Fruit fly (Drosophila melanogaster): ENCODE results near the gene Atg3.

DNA sequence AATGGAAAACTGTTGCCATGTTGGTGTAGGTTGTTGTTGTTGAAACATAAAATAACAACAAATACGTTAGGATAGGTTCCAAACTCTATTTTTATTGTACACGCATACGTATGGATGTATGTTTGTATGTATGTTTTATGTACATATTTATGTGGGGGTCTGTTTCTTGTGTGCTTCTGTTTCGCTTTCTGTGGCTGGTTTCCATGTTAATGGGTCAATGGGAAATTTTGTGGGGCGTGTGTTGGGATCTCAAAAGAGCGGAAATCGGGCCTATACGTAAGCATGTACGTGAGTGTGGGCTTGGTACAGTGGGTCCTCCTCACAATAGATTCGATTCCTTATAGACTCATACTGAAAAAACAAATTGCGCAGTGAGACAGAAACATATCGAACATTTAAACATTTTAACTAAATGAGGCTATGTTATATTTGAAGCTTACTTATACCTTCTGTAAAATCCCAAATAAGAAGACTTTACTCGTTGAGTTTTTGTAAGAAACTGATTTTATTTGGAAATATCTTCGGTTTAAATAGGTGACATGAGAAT lies 23.6 kb downstream of the Atg3 start:
- TF ChIP-seq CG9797 (GFP tag; optimal IDR thresholded peaks at IDR 0.05) (no peak), Trl (optimal IDR thresholded peaks at IDR 0.05) (no peak), Trl (GFP tag; optimal IDR thresholded peaks at IDR 0.05) (no peak), CG2129 (GFP tag; IDR thresholded peaks at IDR 0.05; ENCODE audit: partially characterized antibody) (no peak), CG10959 (GFP tag; IDR thresholded peaks at IDR 0.05) (no peak), BtbVII (GFP tag; optimal IDR thresholded peaks at IDR 0.05) (no peak), ind (GFP tag; optimal IDR thresholded peaks at IDR 0.05) (no peak), HmgD (GFP tag; optimal IDR thresholded peaks at IDR 0.05) (no peak), fu2 (GFP tag; optimal IDR thresholded peaks at IDR 0.05) (no peak), fd64A (GFP tag; optimal IDR thresholded peaks at IDR 0.05) (no peak)

Measured in whole organism, embryonic.